Fruit fly (Drosophila melanogaster): ENCODE data around the gene CG32817.

The CG32817 gene

dm6 chrX:476230-477143, 2.4 kb upstream of the CG32817 start, which contains the start of the genes ebo and CG13373 (continued):
- TF ChIP-seq inv (GFP tag; IDR thresholded peaks at IDR 0.05; ENCODE audit: partially characterized antibody) (peak; percentile 49; the same call in 1 of the 2 replicates), CG6254 (GFP tag; optimal IDR thresholded peaks at IDR 0.05) (no peak), pros (GFP tag; optimal IDR thresholded peaks at IDR 0.05) (no peak), dmrt99B (tag; optimal IDR thresholded peaks at IDR 0.05) (no peak), CG2889 (GFP tag; IDR thresholded peaks at IDR 0.05) (no peak), Doc2 (GFP tag; IDR thresholded peaks at IDR 0.05) (no peak), ato (GFP tag; IDR thresholded peaks at IDR 0.05; ENCODE audit: partially characterized antibody) (peak; percentile 16; the same call in 1 of the 2 replicates), CG18476 (GFP tag; optimal IDR thresholded peaks at IDR 0.05) (no peak), vnd (GFP tag; IDR thresholded peaks at IDR 0.05; ENCODE audit: partially characterized antibody) (peak; percentile 55; the same call in 1 of the 3 replicates), Gug (GFP tag; IDR thresholded peaks at IDR 0.05) (no peak), CG1233 (GFP tag; optimal IDR thresholded peaks at IDR 0.05) (peak; percentile 0), sisA (GFP tag; IDR thresholded peaks at IDR 0.05) (no peak), Xbp1 (GFP tag; optimal IDR thresholded peaks at IDR 0.05) (peak; percentile 51), CG1024 (GFP tag; IDR thresholded peaks at IDR 0.05) (no peak), CG7745 (tag; optimal IDR thresholded peaks at IDR 0.05) (no peak), Usf (GFP tag; optimal IDR thresholded peaks at IDR 0.05) (no peak), CG17912 (GFP tag; optimal IDR thresholded peaks at IDR 0.05) (no peak), repo (GFP tag; optimal IDR thresholded peaks at IDR 0.05) (no peak), CG17385 (GFP tag; optimal IDR thresholded peaks at IDR 0.05) (no peak), unpg (GFP tag; optimal IDR thresholded peaks at IDR 0.05) (peak; percentile 56), CG13424 (tag; optimal IDR thresholded peaks at IDR 0.05) (peak; percentile 45), sna (GFP tag; IDR thresholded peaks at IDR 0.05; ENCODE audit: partially characterized antibody) (0 out of 2 replicates have a peak, but pooled peaks have one; percentile 11), CG16863 (GFP tag; optimal IDR thresholded peaks at IDR 0.05) (no peak), luna (GFP tag; optimal IDR thresholded peaks at IDR 0.05) (no peak), insv (GFP tag; optimal IDR thresholded peaks at IDR 0.05) (peak in 1 of 2 experiments; percentile 71), chinmo (GFP tag; IDR thresholded peaks at IDR 0.05; ENCODE audit: partially characterized antibody) (0 out of 4 replicates have a peak, but pooled peaks have one; percentile 29), CG10543 (GFP tag; optimal IDR thresholded peaks at IDR 0.05) (no peak), ttk (GFP tag; IDR thresholded peaks at IDR 0.05) (no peak), E2f1 (GFP tag; IDR thresholded peaks at IDR 0.05) (0 out of 2 replicates have a peak, but pooled peaks have one; percentile 25), PHDP (tag; optimal IDR thresholded peaks at IDR 0.05) (peak; percentile 47), cad (GFP tag; optimal IDR thresholded peaks at IDR 0.05) (no peak), ATbp (GFP tag; optimal IDR thresholded peaks at IDR 0.05) (no peak), CG12155 (GFP tag; optimal IDR thresholded peaks at IDR 0.05) (peak; percentile 3), gsb (GFP tag; IDR thresholded peaks at IDR 0.05) (no peak), p53 (GFP tag; optimal IDR thresholded peaks at IDR 0.05) (no peak), CG12391 (tag; optimal IDR thresholded peaks at IDR 0.05) (peak; percentile 49), fd3F (GFP tag; optimal IDR thresholded peaks at IDR 0.05) (no peak), CG12659 (GFP tag; optimal IDR thresholded peaks at IDR 0.05) (peak; percentile 3), NfI (GFP tag; optimal IDR thresholded peaks at IDR 0.05) (no peak), Dref (GFP tag; IDR thresholded peaks at IDR 0.05) (peak; percentile 73), Lhr (GFP tag; optimal IDR thresholded peaks at IDR 0.05) (no peak), pzg (GFP tag; optimal IDR thresholded peaks at IDR 0.05) (peak; percentile 37), jing (GFP tag; optimal IDR thresholded peaks at IDR 0.05) (no peak), pfk (GFP tag; optimal IDR thresholded peaks at IDR 0.05) (no peak), toy (GFP tag; IDR thresholded peaks at IDR 0.05) (no peak), en (GFP tag; optimal IDR thresholded peaks at IDR 0.05) (no peak), chm (GFP tag; IDR thresholded peaks at IDR 0.05) (no peak), gfzf (GFP tag; optimal IDR thresholded peaks at IDR 0.05) (peak; percentile 49)

All from whole organism, embryonic.